Fruit fly (Drosophila melanogaster): ENCODE results near the gene Tak1.

Gene Tak1

dm6 chrX:20503504-20503829 is 21.3 kb downstream of the Tak1 start:
- TF ChIP-seq CG10147 (GFP tag; optimal IDR thresholded peaks at IDR 0.05): no peak
- no peak for TF ChIP-seq CG8765 (GFP tag; IDR thresholded peaks at IDR 0.05)
- no peak for TF ChIP-seq klu (GFP tag; IDR thresholded peaks at IDR 0.05)
- no peak for TF ChIP-seq eve (GFP tag; optimal IDR thresholded peaks at IDR 0.05)
- no peak for TF ChIP-seq lbe (GFP tag; optimal IDR thresholded peaks at IDR 0.05)
- no peak for TF ChIP-seq CG3407 (GFP tag; optimal IDR thresholded peaks at IDR 0.05)
- no peak for TF ChIP-seq CG17328 (GFP tag; IDR thresholded peaks at IDR 0.05)
- no peak for TF ChIP-seq croc (GFP tag; conservative IDR thresholded peaks at IDR 0.05)
- peak; percentile 15 for TF ChIP-seq CG8924 (tag; optimal IDR thresholded peaks at IDR 0.05)
- 0 out of 2 replicates have a peak, but pooled peaks have one; percentile 8 for TF ChIP-seq sob (GFP tag; IDR thresholded peaks at IDR 0.05)
- no peak for TF ChIP-seq Neu2 (GFP tag; optimal IDR thresholded peaks at IDR 0.05; ENCODE audit: borderline replicate concordance)
- TF ChIP-seq wek (GFP tag; optimal IDR thresholded peaks at IDR 0.05): no peak
- TF ChIP-seq nom (GFP tag; optimal IDR thresholded peaks at IDR 0.05): no peak
- TF ChIP-seq onecut (GFP tag; IDR thresholded peaks at IDR 0.05): 0 out of 2 replicates have a peak, but pooled peaks have one; percentile 0
- peak; percentile 97 for TF ChIP-seq Hey (tag; optimal IDR thresholded peaks at IDR 0.05)
- TF ChIP-seq pfk (GFP tag; optimal IDR thresholded peaks at IDR 0.05): no peak
- no peak for TF ChIP-seq CG12219 (GFP tag; optimal IDR thresholded peaks at IDR 0.05)
- no peak; the same call in 2 of the 3 replicates for TF ChIP-seq row (GFP tag; IDR thresholded peaks at IDR 0.05)
- TF ChIP-seq Hr78 (GFP tag; optimal IDR thresholded peaks at IDR 0.05): peak in 1 of 2 experiments; percentile 42
- TF ChIP-seq Ravus (GFP tag; IDR thresholded peaks at IDR 0.05): no peak
- no peak for TF ChIP-seq CG3281 (GFP tag; optimal IDR thresholded peaks at IDR 0.05)
- TF ChIP-seq Ets65A (GFP tag): peak; percentile 76
- TF ChIP-seq CG4404 (GFP tag; IDR thresholded peaks at IDR 0.05): no peak
- no peak for TF ChIP-seq Meics (GFP tag; optimal IDR thresholded peaks at IDR 0.05)
- no peak for TF ChIP-seq crp (GFP tag; optimal IDR thresholded peaks at IDR 0.05)
- TF ChIP-seq Lim3 (GFP tag; IDR thresholded peaks at IDR 0.05): no peak
- TF ChIP-seq CG17829 (tag; optimal IDR thresholded peaks at IDR 0.05): no peak
- TF ChIP-seq cwo (GFP tag; optimal IDR thresholded peaks at IDR 0.05): peak; percentile 84
- peak; percentile 13 for TF ChIP-seq sug (tag; optimal IDR thresholded peaks at IDR 0.05)
- peak; percentile 6; the same call in 1 of the 2 replicates for TF ChIP-seq Atf6 (GFP tag; IDR thresholded peaks at IDR 0.05)
- TF ChIP-seq dpn (GFP tag; optimal IDR thresholded peaks at IDR 0.05): no peak
- TF ChIP-seq CG11504 (tag; optimal IDR thresholded peaks at IDR 0.05): peak; percentile 20
- TF ChIP-seq nmo (GFP tag; optimal IDR thresholded peaks at IDR 0.05): no peak
- no peak for TF ChIP-seq CG18476 (GFP tag; optimal IDR thresholded peaks at IDR 0.05)
- 0 out of 2 replicates have a peak, but pooled peaks have one; percentile 2 for TF ChIP-seq slbo (GFP tag; IDR thresholded peaks at IDR 0.05)
- TF ChIP-seq CG14965 (GFP tag; optimal IDR thresholded peaks at IDR 0.05; ENCODE audit: borderline replicate concordance): no peak
- TF ChIP-seq Deaf1 (tag; optimal IDR thresholded peaks at IDR 0.05): no peak
- no peak for TF ChIP-seq ewg (GFP tag; optimal IDR thresholded peaks at IDR 0.05)
- TF ChIP-seq NK7.1 (GFP tag; optimal IDR thresholded peaks at IDR 0.05): no peak
- TF ChIP-seq Spps (tag; optimal IDR thresholded peaks at IDR 0.05): no peak
- no peak for TF ChIP-seq Hsf (GFP tag; optimal IDR thresholded peaks at IDR 0.05)
- TF ChIP-seq sens (GFP tag): no peak
- peak in 1 of 2 experiments; percentile 11 for TF ChIP-seq bsh (GFP tag; optimal IDR thresholded peaks at IDR 0.05)
- TF ChIP-seq CG34224 (GFP tag; IDR thresholded peaks at IDR 0.05; ENCODE audit: partially characterized antibody): no peak
- TF ChIP-seq ro (GFP tag; IDR thresholded peaks at IDR 0.05): no peak
- no peak for TF ChIP-seq dan (GFP tag; IDR thresholded peaks at IDR 0.05)
- TF ChIP-seq Doc3 (GFP tag; IDR thresholded peaks at IDR 0.05; ENCODE audit: partially characterized antibody): no peak
- TF ChIP-seq mam (GFP tag; optimal IDR thresholded peaks at IDR 0.05): no peak
- peak; percentile 50 for TF ChIP-seq CG18599 (GFP tag; optimal IDR thresholded peaks at IDR 0.05)
- no peak for TF ChIP-seq Asciz (GFP tag; optimal IDR thresholded peaks at IDR 0.05)
- TF ChIP-seq mld (GFP tag; IDR thresholded peaks at IDR 0.05; ENCODE audit: partially characterized antibody): no peak
